Worm (Caenorhabditis elegans): Measurements from ENCODE around the gene srw-7.

Gene srw-7

DNA sequence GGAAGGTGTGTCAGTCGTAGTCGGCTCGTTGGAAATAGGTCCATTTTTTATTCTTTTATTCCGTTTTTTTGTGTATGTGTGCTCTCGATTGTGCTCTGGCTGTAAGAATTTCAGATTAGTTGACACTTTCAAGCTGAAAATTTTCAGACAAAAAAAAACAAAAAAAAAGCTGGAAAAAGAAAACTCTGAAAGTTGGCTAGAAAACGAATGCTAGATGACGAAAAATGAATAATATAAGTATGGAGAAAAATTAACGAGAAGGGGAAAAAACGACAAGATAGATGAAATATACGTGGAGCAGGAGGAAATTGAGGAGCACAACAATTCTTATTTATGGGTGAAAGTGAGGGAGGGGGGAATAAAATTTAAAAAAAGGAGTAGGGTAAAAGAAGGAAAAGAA lies 25.6 kb downstream of the srw-7 start, which contains the start of gene H10D18.5:
TSS of gene H10D18.5 (minus strand) at position 101 of the 400 bp plus-strand sequence.
- TF ChIP-seq ztf-25 (GFP tag; IDR thresholded peaks at IDR 0.05) (no peak), ccch-3 (GFP tag; optimal IDR thresholded peaks at IDR 0.05) (no peak), F57A8.1 (GFP tag; optimal IDR thresholded peaks at IDR 0.05) (no peak)

DNA sequence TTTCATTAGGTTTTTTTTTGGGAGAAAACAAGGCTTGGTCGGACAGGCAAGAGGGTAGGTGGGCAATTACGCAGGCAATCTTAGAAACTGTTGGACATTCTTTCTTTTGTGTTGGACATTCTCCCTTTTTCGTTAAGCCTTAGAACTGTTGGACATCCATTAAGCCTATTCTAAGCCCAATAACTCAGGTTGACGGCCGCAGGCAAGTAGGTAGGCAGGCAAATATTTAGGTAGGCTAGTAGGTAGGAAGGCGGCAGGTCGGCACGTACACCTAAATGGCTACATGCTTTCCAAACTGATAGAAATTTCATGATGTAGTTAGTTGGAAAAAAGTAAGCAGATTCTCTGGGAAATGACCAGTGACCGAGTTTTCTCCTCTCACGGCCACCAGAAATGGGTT lies 26.0 kb downstream of the srw-7 start:
- TF ChIP-seq snpc-4 (GFP tag; optimal IDR thresholded peaks at IDR 0.05): no peak
- TF ChIP-seq snpc-4 (tag; optimal IDR thresholded peaks at IDR 0.05): no peak
- TF ChIP-seq ceh-27 (GFP tag; optimal IDR thresholded peaks at IDR 0.05): no peak
- no peak for TF ChIP-seq hsf-1 (GFP tag; IDR thresholded peaks at IDR 0.05)
- no peak for TF ChIP-seq hlh-12 (tag; optimal IDR thresholded peaks at IDR 0.05)
- TF ChIP-seq madf-3 (GFP tag; IDR thresholded peaks at IDR 0.05): no peak
- TF ChIP-seq mxl-1 (tag; optimal IDR thresholded peaks at IDR 0.05): no peak
- TF ChIP-seq ceh-40 (GFP tag; IDR thresholded peaks at IDR 0.05): no peak
- no peak for TF ChIP-seq hmg-1.2 (GFP tag; IDR thresholded peaks at IDR 0.05)
- no peak for TF ChIP-seq Y95B8A.8 (GFP tag; IDR thresholded peaks at IDR 0.05)
- no peak for TF ChIP-seq let-526 (GFP tag; IDR thresholded peaks at IDR 0.05)
- TF ChIP-seq B0035.1 (tag; optimal IDR thresholded peaks at IDR 0.05): no peak
- no peak for TF ChIP-seq egl-44 (GFP tag; IDR thresholded peaks at IDR 0.05)
- TF ChIP-seq ceh-91 (GFP tag; IDR thresholded peaks at IDR 0.05): no peak
- TF ChIP-seq dox-1 (GFP tag; IDR thresholded peaks at IDR 0.05): no peak
- TF ChIP-seq Y56A3A.18 (GFP tag; IDR thresholded peaks at IDR 0.05): no peak
- TF ChIP-seq Y53G8AR.9 (GFP tag; conservative IDR thresholded peaks at IDR 0.05): no peak
- no peak for TF ChIP-seq sea-2 (GFP tag; IDR thresholded peaks at IDR 0.05)
- no peak for TF ChIP-seq ztf-26 (tag; optimal IDR thresholded peaks at IDR 0.05)

DNA sequence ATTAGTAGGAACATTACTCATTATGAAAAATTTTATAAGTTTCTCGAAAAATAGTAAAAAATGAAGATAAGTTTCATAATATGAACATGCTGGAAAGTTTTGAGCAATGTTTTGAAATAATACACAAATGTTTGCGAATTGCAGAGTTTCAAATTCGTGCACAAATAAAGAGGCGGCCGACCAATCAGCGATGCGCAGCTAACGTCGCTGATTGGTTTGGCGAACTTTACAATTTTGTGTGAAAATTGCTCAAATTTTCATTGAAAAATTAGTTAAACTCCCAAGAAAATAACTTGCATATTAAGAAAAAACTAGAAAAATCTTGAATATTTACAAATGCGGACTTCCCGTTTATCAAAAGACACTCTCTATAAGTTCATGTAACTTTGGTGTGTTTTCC lies 26.6 kb downstream of the srw-7 start:
- TF ChIP-seq Y67H2A.10 (GFP tag; conservative IDR thresholded peaks at IDR 0.05): no peak
- no peak for TF ChIP-seq dox-1 (GFP tag; IDR thresholded peaks at IDR 0.05)
- no peak for TF ChIP-seq fkh-3 (tag; optimal IDR thresholded peaks at IDR 0.05)
- TF ChIP-seq egl-18 (GFP tag; IDR thresholded peaks at IDR 0.05): no peak
- TF ChIP-seq F22D6.2 (tag; optimal IDR thresholded peaks at IDR 0.05): no peak
- TF ChIP-seq nhr-120 (GFP tag; IDR thresholded peaks at IDR 0.05): no peak
- TF ChIP-seq T26A5.8 (tag; optimal IDR thresholded peaks at IDR 0.05): no peak
- no peak for TF ChIP-seq F37B4.10 (GFP tag; IDR thresholded peaks at IDR 0.05)
- TF ChIP-seq ceh-100 (GFP tag; IDR thresholded peaks at IDR 0.05): no peak
- no peak for TF ChIP-seq tbx-9 (tag; optimal IDR thresholded peaks at IDR 0.05; ENCODE audit: borderline replicate concordance)
- no peak for TF ChIP-seq mcd-1 (GFP tag; IDR thresholded peaks at IDR 0.05)
- TF ChIP-seq B0336.3 (GFP tag; IDR thresholded peaks at IDR 0.05): no peak
- no peak for TF ChIP-seq ama-1 (optimal IDR thresholded peaks at IDR 0.05)
- no peak for TF ChIP-seq ama-1 (GFP tag; optimal IDR thresholded peaks at IDR 0.05)
- TF ChIP-seq lin-26 (GFP tag; IDR thresholded peaks at IDR 0.05): no peak

DNA sequence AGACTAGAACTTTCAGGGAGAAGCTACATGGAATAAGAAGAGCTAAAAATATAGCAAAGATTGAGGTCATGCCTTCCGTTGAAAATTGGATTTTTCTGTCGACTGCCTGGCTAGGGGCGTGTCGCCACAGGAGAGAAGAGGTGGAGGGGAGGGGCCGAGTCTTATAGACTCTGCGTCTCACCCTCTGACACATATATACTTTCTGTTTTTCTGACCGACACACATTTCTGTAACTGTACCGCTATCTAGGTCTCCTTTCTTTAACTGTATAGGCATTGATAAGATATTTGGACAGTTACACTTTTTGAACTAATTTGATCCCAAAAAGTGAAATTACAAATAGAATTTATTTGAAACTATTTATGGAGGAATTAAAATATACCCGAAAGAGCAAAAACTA lies 35.4 kb downstream of the srw-7 start:
- TF ChIP-seq lag-1 (GFP tag; IDR thresholded peaks at IDR 0.05): no peak
- TF ChIP-seq mel-28 (tag; optimal IDR thresholded peaks at IDR 0.05; ENCODE audit: borderline replicate concordance): no peak
- no peak for TF ChIP-seq madf-8 (GFP tag; conservative IDR thresholded peaks at IDR 0.05)
- no peak for TF ChIP-seq bed-1 (GFP tag; IDR thresholded peaks at IDR 0.05)
- TF ChIP-seq dox-1 (GFP tag; IDR thresholded peaks at IDR 0.05): 0 out of 2 replicates have a peak, but pooled peaks have one; percentile 1
- peak; percentile 40 for TF ChIP-seq nhr-80 (tag; optimal IDR thresholded peaks at IDR 0.05)
